Worm (Caenorhabditis elegans): ENCODE data around the gene C52E4.12.

ce11 chrV:12025683-12026082, 29.7 kb downstream of the C52E4.12 start:
- no peak for TF ChIP-seq egl-27 (tag; optimal IDR thresholded peaks at IDR 0.05)
- TF ChIP-seq nfya-1 (tag; optimal IDR thresholded peaks at IDR 0.05; ENCODE audit: insufficient read depth), result peak; percentile 45
- TF ChIP-seq tbx-2 (tag; optimal IDR thresholded peaks at IDR 0.05), result no peak
- no peak for TF ChIP-seq pqm-1 (tag; optimal IDR thresholded peaks at IDR 0.05)
- no peak for TF ChIP-seq eor-1 (tag; optimal IDR thresholded peaks at IDR 0.05)
- no peak for TF ChIP-seq lin-39 (tag; optimal IDR thresholded peaks at IDR 0.05)
- TF ChIP-seq nhr-12 (tag; optimal IDR thresholded peaks at IDR 0.05), result no peak
- TF ChIP-seq nhr-76 (tag; optimal IDR thresholded peaks at IDR 0.05), result no peak
- TF ChIP-seq elt-2 (tag; optimal IDR thresholded peaks at IDR 0.05), result no peak
- no peak for TF ChIP-seq aly-2 (tag; optimal IDR thresholded peaks at IDR 0.05)
- no peak for TF ChIP-seq jun-1 (tag; optimal IDR thresholded peaks at IDR 0.05)
